Worm (Caenorhabditis elegans) whole organism, L4/young adult: Measurements from ENCODE around the gene seu-1.

Experiments
- W03F9.2 ChIP-seq: fragments of 150-350 bp; optimal IDR thresholded peaks from 2 replicates; lab custom pipeline; 2014; ENCODE audit warnings: missing biosample characterization, missing genetic modification characterization
- dao-5 ChIP-seq: sonication (generic microtip); optimal IDR thresholded peaks from 2 replicates; lab custom pipeline; 2016; ENCODE audit warnings: missing genotype, missing genetic modification characterization, moderate library complexity, missing compliant biosample characterization
- him-1 ChIP-seq: sonication (generic microtip); optimal IDR thresholded peaks from 2 replicates; lab custom pipeline; 2016; ENCODE audit warnings: missing genotype, missing genetic modification reagents, missing genetic modification characterization, missing compliant biosample characterization

ce11 chrIV:6377335-6378069 lies 48.1 kb downstream of the seu-1 start:
- TF ChIP-seq dao-5 = no peak
- TF ChIP-seq W03F9.2 (tag; lab: Kevin White, UChicago) = no peak
- TF ChIP-seq him-1 (tag; lab: Kevin White, UChicago) = no peak
